Worm (Caenorhabditis elegans): ENCODE measurements around the gene arl-1.
A peak's percentile ranks its signal among the peaks of the same experiment; 100 is the strongest.

Gene arl-1

DNA sequence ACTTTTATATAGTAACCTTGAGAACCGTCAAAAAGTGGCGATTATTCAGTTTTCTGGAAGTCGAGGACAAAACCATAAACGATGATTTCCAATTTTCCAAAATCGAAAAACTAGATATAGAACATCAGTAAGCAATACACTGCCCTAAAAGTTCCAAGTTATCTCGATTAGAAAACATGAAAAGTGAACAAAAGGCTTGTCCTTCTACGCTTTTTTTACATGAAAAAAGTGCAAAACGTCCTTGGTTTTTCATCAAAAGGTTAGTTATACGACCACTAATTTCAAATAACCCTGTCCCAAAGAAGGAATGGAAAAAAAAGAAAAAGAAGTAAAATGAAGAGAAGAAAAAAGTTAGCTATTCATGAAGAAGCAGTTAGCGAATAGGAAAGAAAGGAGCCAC, 4.1 kb downstream of the arl-1 start:
- TF ChIP-seq blmp-1 (tag; optimal IDR thresholded peaks at IDR 0.05; ENCODE audit: insufficient read depth) (no peak), lin-13 (GFP tag; optimal IDR thresholded peaks at IDR 0.05) (no peak), dmd-4 (tag; optimal IDR thresholded peaks at IDR 0.05) (no peak), sem-4 (tag; optimal IDR thresholded peaks at IDR 0.05) (no peak), mdl-1 (tag; optimal IDR thresholded peaks at IDR 0.05) (no peak), R02D3.7 (tag; optimal IDR thresholded peaks at IDR 0.05) (no peak), alr-1 (tag; optimal IDR thresholded peaks at IDR 0.05) (no peak), unc-55 (GFP tag; optimal IDR thresholded peaks at IDR 0.05) (no peak), unc-62 (GFP tag; optimal IDR thresholded peaks at IDR 0.05) (no peak), ceh-82 (tag; optimal IDR thresholded peaks at IDR 0.05) (no peak), crh-2 (tag; optimal IDR thresholded peaks at IDR 0.05) (no peak), nhr-129 (tag; optimal IDR thresholded peaks at IDR 0.05) (no peak), peb-1 (tag; optimal IDR thresholded peaks at IDR 0.05) (no peak), nhr-77 (tag; optimal IDR thresholded peaks at IDR 0.05) (no peak), elt-3 (tag; optimal IDR thresholded peaks at IDR 0.05) (no peak), nhr-10 (tag; optimal IDR thresholded peaks at IDR 0.05) (no peak), nhr-12 (tag; optimal IDR thresholded peaks at IDR 0.05) (no peak), lsy-2 (tag; optimal IDR thresholded peaks at IDR 0.05) (no peak), aly-2 (tag; optimal IDR thresholded peaks at IDR 0.05) (no peak), fos-1 (tag; optimal IDR thresholded peaks at IDR 0.05) (no peak)

DNA sequence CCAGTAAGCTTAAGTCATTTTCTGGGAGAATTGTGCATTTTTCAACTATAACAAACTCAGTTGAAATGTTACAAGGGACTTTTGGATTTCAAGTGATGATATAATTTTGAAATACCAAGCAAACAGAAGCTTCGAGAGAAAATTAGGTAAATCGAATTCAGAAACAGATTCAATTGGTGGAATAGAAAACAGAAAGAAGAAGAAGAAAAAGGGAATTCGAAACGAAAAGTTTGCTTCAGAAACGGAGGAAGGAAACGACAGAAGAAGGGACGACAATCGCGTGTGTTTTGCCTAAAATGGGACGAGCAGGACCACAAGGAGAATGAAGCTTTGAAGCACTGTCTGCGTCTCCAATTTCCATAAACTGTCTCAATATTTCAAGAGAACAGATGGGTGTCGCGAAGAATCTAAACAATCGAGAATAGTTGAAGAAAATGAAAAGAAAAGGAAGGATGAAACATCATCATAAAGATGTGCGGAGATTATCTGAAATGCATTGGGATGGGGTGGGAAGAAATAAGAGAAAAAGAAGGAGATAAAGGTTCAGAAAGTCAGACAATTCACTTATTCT, 5.9 kb downstream of the arl-1 start:
- TF ChIP-seq peb-1 (tag; optimal IDR thresholded peaks at IDR 0.05) = no peak
- no peak for TF ChIP-seq nhr-21 (tag; optimal IDR thresholded peaks at IDR 0.05)
- TF ChIP-seq sem-4 (tag; optimal IDR thresholded peaks at IDR 0.05) = peak; percentile 29
- no peak for TF ChIP-seq nhr-25 (tag; optimal IDR thresholded peaks at IDR 0.05)
- TF ChIP-seq lin-11 (tag; optimal IDR thresholded peaks at IDR 0.05) = no peak
- no peak for TF ChIP-seq elt-1 (tag; optimal IDR thresholded peaks at IDR 0.05)
- no peak for TF ChIP-seq egl-27 (tag; optimal IDR thresholded peaks at IDR 0.05)
- TF ChIP-seq ztf-11 (tag; optimal IDR thresholded peaks at IDR 0.05) = no peak
- TF ChIP-seq unc-62 (GFP tag; optimal IDR thresholded peaks at IDR 0.05) = no peak
- TF ChIP-seq nhr-6 (tag; optimal IDR thresholded peaks at IDR 0.05) = no peak
- TF ChIP-seq nhr-77 (tag; optimal IDR thresholded peaks at IDR 0.05) = no peak
- TF ChIP-seq nhr-11 (tag; optimal IDR thresholded peaks at IDR 0.05) = no peak
- TF ChIP-seq fos-1 (tag; optimal IDR thresholded peaks at IDR 0.05) = no peak
- TF ChIP-seq F13H6.1 (tag; optimal IDR thresholded peaks at IDR 0.05) = peak; percentile 11
- TF ChIP-seq lsy-2 (tag; optimal IDR thresholded peaks at IDR 0.05) = peak in 1 of 2 experiments; percentile 18
- TF ChIP-seq dmd-4 (tag; optimal IDR thresholded peaks at IDR 0.05) = no peak
- no peak for TF ChIP-seq Y55F3AM.14 (GFP tag; optimal IDR thresholded peaks at IDR 0.05)
- TF ChIP-seq zag-1 (tag; optimal IDR thresholded peaks at IDR 0.05) = peak; percentile 28
- no peak for TF ChIP-seq lin-39 (tag; optimal IDR thresholded peaks at IDR 0.05)
- no peak for TF ChIP-seq mbf-1 (tag; optimal IDR thresholded peaks at IDR 0.05)
- TF ChIP-seq unc-55 (GFP tag; optimal IDR thresholded peaks at IDR 0.05) = peak; percentile 70
- no peak for TF ChIP-seq ztf-4 (tag; optimal IDR thresholded peaks at IDR 0.05)
- no peak for TF ChIP-seq sma-9 (GFP tag; optimal IDR thresholded peaks at IDR 0.05)
- no peak for TF ChIP-seq sma-9 (tag; optimal IDR thresholded peaks at IDR 0.05)
- no peak for TF ChIP-seq ama-1 (optimal IDR thresholded peaks at IDR 0.05)
- peak; percentile 21 for TF ChIP-seq nhr-129 (tag; optimal IDR thresholded peaks at IDR 0.05)
- TF ChIP-seq ZK546.5 (tag; optimal IDR thresholded peaks at IDR 0.05) = no peak
- TF ChIP-seq aly-2 (tag; optimal IDR thresholded peaks at IDR 0.05) = no peak
- TF ChIP-seq blmp-1 (tag; optimal IDR thresholded peaks at IDR 0.05; ENCODE audit: insufficient read depth) = no peak

DNA sequence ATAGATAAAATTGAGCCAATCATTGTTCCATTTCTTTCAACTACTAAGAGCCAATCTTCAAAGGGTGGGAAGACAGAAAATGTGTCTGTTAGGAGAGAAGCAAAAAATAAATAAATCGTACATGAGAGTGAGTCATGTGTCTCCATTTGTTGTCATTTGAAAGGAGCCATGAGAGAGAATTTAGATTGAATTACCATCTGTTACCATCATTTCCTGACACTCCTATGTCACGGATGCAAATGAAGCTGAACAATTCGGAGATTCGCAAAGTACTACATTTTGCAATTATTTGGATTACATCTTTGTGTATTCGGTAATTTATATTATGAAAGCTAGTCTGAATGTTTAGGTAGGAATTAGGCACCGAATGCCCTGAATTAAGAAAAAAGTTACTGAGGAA, 6.6 kb downstream of the arl-1 start:
- TF ChIP-seq nhr-77 (tag; optimal IDR thresholded peaks at IDR 0.05) = no peak
- peak; percentile 16 for TF ChIP-seq lin-39 (tag; optimal IDR thresholded peaks at IDR 0.05)

DNA sequence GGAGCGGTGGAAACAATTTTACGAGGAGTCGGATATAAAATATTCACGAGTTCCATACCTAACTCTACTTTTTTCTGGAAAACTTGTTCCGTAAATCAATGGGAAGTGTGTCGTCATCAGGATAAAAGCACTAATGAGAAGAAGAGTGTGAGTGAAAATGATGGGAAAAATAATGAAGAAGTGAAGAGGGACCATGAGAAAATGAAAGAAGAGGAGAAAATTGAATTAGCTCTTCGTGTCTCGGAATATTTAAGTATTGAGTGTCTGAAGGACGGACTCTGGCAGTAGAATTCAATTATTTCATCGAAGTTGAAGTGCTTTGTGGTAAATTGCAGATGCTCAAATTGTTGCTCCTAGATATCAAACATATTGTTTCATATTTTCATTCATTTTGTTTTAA, 7.4 kb downstream of the arl-1 start:
- peak; percentile 35 for TF ChIP-seq crh-2 (tag; optimal IDR thresholded peaks at IDR 0.05)
- TF ChIP-seq ztf-4 (tag; optimal IDR thresholded peaks at IDR 0.05) = no peak
- peak; percentile 17 for TF ChIP-seq unc-55 (GFP tag; optimal IDR thresholded peaks at IDR 0.05)
- peak in 1 of 2 experiments; percentile 39 for TF ChIP-seq lsy-2 (tag; optimal IDR thresholded peaks at IDR 0.05)
- TF ChIP-seq elt-3 (tag; optimal IDR thresholded peaks at IDR 0.05) = no peak
- TF ChIP-seq sma-9 (GFP tag; optimal IDR thresholded peaks at IDR 0.05) = peak; percentile 38
- no peak for TF ChIP-seq sma-9 (tag; optimal IDR thresholded peaks at IDR 0.05)
- TF ChIP-seq zag-1 (tag; optimal IDR thresholded peaks at IDR 0.05) = peak; percentile 40
- no peak for TF ChIP-seq peb-1 (tag; optimal IDR thresholded peaks at IDR 0.05)
- peak; percentile 49 for TF ChIP-seq C34F6.9 (tag; optimal IDR thresholded peaks at IDR 0.05)
- TF ChIP-seq gmeb-1 (tag; optimal IDR thresholded peaks at IDR 0.05) = no peak
- no peak for TF ChIP-seq aly-2 (tag; optimal IDR thresholded peaks at IDR 0.05)

Data from whole organism, L2 larva.